Worm (Caenorhabditis elegans) whole organism, L2 larva: ENCODE data around the gene M05D6.1.
A peak's percentile ranks its signal among the peaks of the same experiment; 100 is the strongest.

ENCODE experiments used
- C34F6.9 ChIP-seq: fragments of 150-350 bp; optimal IDR thresholded peaks from 2 replicates; lab custom pipeline; 2014; ENCODE audit warnings: missing biosample characterization, missing genetic modification characterization
- F13H6.1 ChIP-seq: sonication (generic microtip); optimal IDR thresholded peaks from 2 replicates; lab custom pipeline; 2016; ENCODE audit warnings: missing genetic modification characterization, missing compliant biosample characterization
- R02D3.7 ChIP-seq: fragments of 150-350 bp; optimal IDR thresholded peaks from 2 replicates; lab custom pipeline; 2014; ENCODE audit warnings: missing biosample characterization, missing genetic modification characterization
- Y55F3AM.14 ChIP-seq: fragments of 200-800 bp; sonication (Bioruptor generic); optimal IDR thresholded peaks from 2 replicates; lab custom pipeline; 2018; ENCODE audit warnings: mild to moderate bottlenecking, missing genetic modification characterization, missing compliant biosample characterization
- ZK546.5 ChIP-seq: sonication (generic microtip); optimal IDR thresholded peaks from 2 replicates; lab custom pipeline; 2017; ENCODE audit warnings: missing biosample characterization, missing genetic modification characterization
- alr-1 ChIP-seq: fragments of 150-350 bp; optimal IDR thresholded peaks from 2 replicates; lab custom pipeline; 2014; ENCODE audit warnings: missing biosample characterization, missing genetic modification characterization
- blmp-1 ChIP-seq: sonication (generic microtip); optimal IDR thresholded peaks from 2 replicates; lab custom pipeline; 2017; ENCODE audit warnings: missing genetic modification characterization, mild to moderate bottlenecking, missing compliant biosample characterization, antibody characterized with exemption, moderate library complexity; ENCODE audit not compliant: insufficient read depth
- ceh-16 ChIP-seq: fragments of 150-350 bp; optimal IDR thresholded peaks from 2 replicates; lab custom pipeline; 2014; ENCODE audit warnings: missing biosample characterization, missing genetic modification characterization
- crh-2 ChIP-seq: sonication (generic microtip); optimal IDR thresholded peaks from 2 replicates; lab custom pipeline; 2017; ENCODE audit warnings: missing biosample characterization, missing genetic modification characterization
- egl-27 ChIP-seq: sonication (generic microtip); optimal IDR thresholded peaks from 3 replicates; lab custom pipeline; 2017; ENCODE audit warnings: missing biosample characterization, missing genetic modification reagents, missing genetic modification characterization
- elt-1 ChIP-seq: fragments of 150-350 bp; optimal IDR thresholded peaks from 2 replicates; lab custom pipeline; 2014; ENCODE audit warnings: missing biosample characterization, missing genetic modification characterization
- elt-3 ChIP-seq: sonication (generic microtip); optimal IDR thresholded peaks from 2 replicates; lab custom pipeline; 2017; ENCODE audit warnings: missing biosample characterization, missing genetic modification characterization
- gmeb-1 ChIP-seq: fragments of 150-350 bp; optimal IDR thresholded peaks from 2 replicates; lab custom pipeline; 2014; ENCODE audit warnings: missing biosample characterization, missing genetic modification characterization
- lin-11 ChIP-seq: fragments of 150-350 bp; sonication (generic microtip); optimal IDR thresholded peaks from 2 replicates; lab custom pipeline; 2014; ENCODE audit warnings: missing biosample characterization, missing genetic modification characterization, inconsistent platforms, mixed read lengths
- lin-13 ChIP-seq: fragments of 150-350 bp; optimal IDR thresholded peaks from 2 replicates; lab custom pipeline; 2014; ENCODE audit warnings: missing biosample characterization, missing genetic modification reagents, missing genetic modification characterization
- lin-39 ChIP-seq: fragments of 150-350 bp; optimal IDR thresholded peaks from 2 replicates; lab custom pipeline; 2014; ENCODE audit warnings: missing biosample characterization, missing genetic modification reagents, missing genetic modification characterization
- lsy-2 ChIP-seq, 2 experiments: fragments of 150-350 bp in 1 of 2; sonication (generic microtip) in 1 of 2; optimal IDR thresholded peaks; 2 replicates each; lab custom pipeline; 2014 to 2017; ENCODE audit warnings: missing biosample characterization in 2 of 2, missing genetic modification characterization in 2 of 2
- mab-5 ChIP-seq: fragments of 150-350 bp; optimal IDR thresholded peaks from 2 replicates; lab custom pipeline; 2014; ENCODE audit warnings: missing biosample characterization, missing genetic modification characterization
- nhr-11 ChIP-seq: fragments of 150-350 bp; optimal IDR thresholded peaks from 2 replicates; lab custom pipeline; 2014; ENCODE audit warnings: missing biosample characterization, missing genetic modification characterization
- nhr-129 ChIP-seq: fragments of 150-350 bp; optimal IDR thresholded peaks from 2 replicates; lab custom pipeline; 2014; ENCODE audit warnings: missing biosample characterization, missing genetic modification characterization
- nhr-21 ChIP-seq: fragments of 150-350 bp; optimal IDR thresholded peaks from 2 replicates; lab custom pipeline; 2014; ENCODE audit warnings: missing biosample characterization, missing genetic modification characterization
- nhr-25 ChIP-seq: fragments of 150-350 bp; sonication (generic microtip); optimal IDR thresholded peaks from 3 replicates; lab custom pipeline; 2014; ENCODE audit warnings: missing biosample characterization, missing genetic modification characterization
- sem-4 ChIP-seq: fragments of 150-350 bp; optimal IDR thresholded peaks from 2 replicates; lab custom pipeline; 2014; ENCODE audit warnings: missing biosample characterization, missing genetic modification reagents, missing genetic modification characterization
- skn-1 ChIP-seq: sonication (generic microtip); optimal IDR thresholded peaks from 2 replicates; lab custom pipeline; 2017; ENCODE audit warnings: missing biosample characterization, missing genetic modification characterization
- sma-3 ChIP-seq: sonication (generic microtip); optimal IDR thresholded peaks from 2 replicates; lab custom pipeline; 2016; ENCODE audit warnings: missing genetic modification reagents, missing genetic modification characterization, missing compliant biosample characterization
- sma-9 ChIP-seq, 2 experiments: fragments of 150-350 bp in 1 of 2; sonication (generic microtip) in 1 of 2; optimal IDR thresholded peaks; 2 replicates each; lab custom pipeline; 2014 to 2016; ENCODE audit warnings: missing genetic modification characterization in 2 of 2, mild to moderate bottlenecking in 1 of 2, missing biosample characterization in 1 of 2, missing compliant biosample characterization in 1 of 2, missing genetic modification reagents in 1 of 2, moderate library complexity in 1 of 2
- snpc-4 ChIP-seq: fragments of 150-350 bp; optimal IDR thresholded peaks from 2 replicates; lab custom pipeline; 2014; ENCODE audit warnings: missing biosample characterization, missing genetic modification characterization
- unc-55 ChIP-seq: fragments of 150-350 bp; sonication (generic microtip); optimal IDR thresholded peaks from 3 replicates; lab custom pipeline; 2014; ENCODE audit warnings: missing biosample characterization, missing genetic modification reagents, missing genetic modification characterization
- ztf-4 ChIP-seq: fragments of 150-350 bp; optimal IDR thresholded peaks from 2 replicates; lab custom pipeline; 2014; ENCODE audit warnings: missing biosample characterization, missing genetic modification characterization

The M05D6.1 gene

ce11 chrII:8440792-8441191, 34.4 kb downstream of the M05D6.1 start (continued):
- no peak for TF ChIP-seq nhr-11 (tag; lab: Kevin White, UChicago)
- no peak for TF ChIP-seq snpc-4 (tag; lab: Kevin White, UChicago)

DNA sequence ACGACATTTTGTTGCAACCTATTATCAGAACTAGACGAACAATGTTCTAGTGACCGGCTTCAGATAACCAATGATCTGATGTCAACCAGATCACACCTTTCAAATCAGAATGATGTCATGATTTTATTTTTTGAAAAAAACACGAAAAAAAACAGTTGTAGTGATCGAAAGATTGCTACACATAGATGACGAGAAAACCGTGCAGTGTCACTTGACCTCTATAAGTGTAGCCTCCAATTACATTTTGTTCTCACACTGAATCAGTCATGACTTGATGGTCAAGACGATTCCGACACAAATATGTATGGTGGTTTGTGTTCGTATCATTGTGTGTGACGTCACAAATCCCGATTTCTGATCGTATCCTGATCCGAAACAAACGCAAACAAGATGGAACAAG, 35.1 kb downstream of the M05D6.1 start:
- TF ChIP-seq blmp-1 (tag; lab: Kevin White, UChicago): peak; percentile 47
- peak; percentile 74 for TF ChIP-seq nhr-25 (tag; lab: Kevin White, UChicago)
- TF ChIP-seq elt-3: no peak
- TF ChIP-seq R02D3.7 (tag; lab: Kevin White, UChicago): no peak
- no peak for TF ChIP-seq lsy-2 (tag; optimal IDR thresholded peaks at IDR 0.05; lab: Kevin White, UChicago)
- peak; percentile 7 for TF ChIP-seq crh-2 (tag; lab: Kevin White, UChicago)
- TF ChIP-seq sma-9 (GFP tag; optimal IDR thresholded peaks at IDR 0.05; lab: Kevin White, UChicago): peak; percentile 17
- TF ChIP-seq sma-9 (tag; optimal IDR thresholded peaks at IDR 0.05; lab: Kevin White, UChicago): no peak
- TF ChIP-seq Y55F3AM.14 (GFP tag; lab: Kevin White, UChicago): no peak
- TF ChIP-seq skn-1 (tag; lab: Kevin White, UChicago): no peak
- TF ChIP-seq lin-13: no peak

DNA sequence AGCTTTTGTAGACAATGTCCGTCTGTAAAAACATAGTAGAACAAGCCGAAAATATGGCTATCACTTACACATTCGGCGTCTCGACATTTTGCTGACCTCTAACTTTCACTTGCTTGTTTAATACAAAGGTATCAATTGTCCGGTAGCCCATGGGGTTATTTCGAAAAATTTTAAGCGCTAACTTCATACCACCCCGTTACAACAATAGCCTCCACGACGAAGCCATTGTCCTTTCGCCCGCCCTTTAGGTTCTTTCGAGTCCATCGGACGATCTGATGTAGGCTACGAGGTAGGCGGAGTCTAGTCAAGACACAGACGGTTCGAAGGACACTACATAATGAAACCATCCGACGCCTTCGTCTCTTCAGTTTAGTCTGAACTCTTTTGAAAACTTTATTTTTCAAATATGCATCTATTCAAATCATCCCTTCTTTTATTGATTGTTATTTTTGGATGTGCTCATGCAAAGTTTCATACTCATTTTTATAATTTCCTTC, 36.4 kb downstream of the M05D6.1 start, which contains the start of gene lips-10:
lips-10 (plus strand) TSS at position 378 of the 497 bp plus-strand sequence.
- peak; percentile 46 for TF ChIP-seq nhr-25 (tag; lab: Kevin White, UChicago)
- no peak for TF ChIP-seq sem-4
- TF ChIP-seq unc-55 (GFP tag; lab: Kevin White, UChicago): no peak
- no peak for TF ChIP-seq egl-27
- TF ChIP-seq blmp-1 (tag; lab: Kevin White, UChicago): peak; percentile 82
- TF ChIP-seq lsy-2 (tag; optimal IDR thresholded peaks at IDR 0.05; lab: Kevin White, UChicago): no peak

DNA sequence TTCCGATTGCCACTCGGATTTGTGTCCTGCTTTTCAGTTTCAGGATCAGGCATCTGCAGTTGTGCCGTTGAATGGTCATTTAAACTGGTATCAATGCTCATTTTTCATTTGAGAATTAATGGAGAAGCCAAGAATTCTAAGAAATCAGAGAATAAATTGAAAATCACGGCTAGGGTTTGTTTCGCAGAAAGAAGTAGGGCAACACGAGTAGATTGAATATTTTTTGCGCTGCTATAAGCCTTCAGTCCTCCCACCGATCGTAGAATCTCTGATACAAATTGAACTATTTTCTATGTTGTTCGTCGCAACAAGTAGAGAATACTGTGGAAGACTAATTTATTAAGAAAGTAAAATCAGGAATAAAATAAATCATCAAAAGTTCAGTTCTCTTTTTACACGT, 38.2 kb downstream of the M05D6.1 start, which contains the start of gene acp-3:
acp-3 (minus strand) TSS at position 101 of the 400 bp plus-strand sequence.
- TF ChIP-seq R02D3.7 (tag; lab: Kevin White, UChicago) (no peak), ZK546.5 (tag; lab: Kevin White, UChicago) (no peak), snpc-4 (tag; lab: Kevin White, UChicago) (no peak), lin-39 (tag; lab: Kevin White, UChicago) (no peak), skn-1 (tag; lab: Kevin White, UChicago) (no peak), ceh-16 (tag; lab: Kevin White, UChicago) (no peak), C34F6.9 (no peak), crh-2 (tag; lab: Kevin White, UChicago) (no peak), sma-9 (GFP tag; optimal IDR thresholded peaks at IDR 0.05; lab: Kevin White, UChicago) (no peak), sma-9 (tag; optimal IDR thresholded peaks at IDR 0.05; lab: Kevin White, UChicago) (no peak), lin-11 (tag; lab: Kevin White, UChicago) (no peak), alr-1 (tag; lab: Kevin White, UChicago) (no peak), F13H6.1 (no peak), nhr-21 (no peak)
- TF ChIP-seq, all 48 proteins: peak for 0

ce11 chrII:8435005-8435404, 40.2 kb downstream of the M05D6.1 start, which contains the start of gene acp-4:
TSS of gene acp-4 (minus strand) at chrII:8435105.
- no peak for TF ChIP-seq gmeb-1 (tag; lab: Kevin White, UChicago)
- TF ChIP-seq snpc-4 (tag; lab: Kevin White, UChicago): no peak
- no peak for TF ChIP-seq nhr-21
- no peak for TF ChIP-seq C34F6.9
- no peak for TF ChIP-seq ztf-4
- no peak for TF ChIP-seq ZK546.5 (tag; lab: Kevin White, UChicago)
- no peak for TF ChIP-seq elt-1
- TF ChIP-seq nhr-129 (tag; lab: Kevin White, UChicago): no peak

- TF ChIP-seq mab-5 (no peak), ztf-4 (no peak), C34F6.9 (no peak), sma-3 (GFP tag; lab: Kevin White, UChicago) (no peak)
These were observed 43.3 kb downstream of the M05D6.1 start, which contains the start of gene acp-2 for ce11 chrII:8431954-8432353. TSS of gene acp-2 (minus strand) at chrII:8432054.
